Fruit fly (Drosophila melanogaster) whole organism, adult: ENCODE results near the gene CG9132.
A peak's percentile ranks its signal among the peaks of the same experiment; 100 is the strongest.

Experiments
- CG11617 ChIP-seq: fragments of 200-800 bp; sonication (Bioruptor generic); optimal IDR thresholded peaks from 2 replicates; lab custom pipeline; 2017; ENCODE audit warnings: mild to moderate bottlenecking, missing biosample characterization, missing genetic modification reagents, missing genetic modification characterization
- CG12768 ChIP-seq: fragments of 200-800 bp; sonication (Bioruptor generic); optimal IDR thresholded peaks from 2 replicates; lab custom pipeline; 2017; ENCODE audit warnings: missing biosample characterization, missing genetic modification characterization, mild to moderate bottlenecking, moderate library complexity, missing genetic modification reagents
- CG14711 ChIP-seq: fragments of 200-800 bp; sonication (Bioruptor generic); optimal IDR thresholded peaks from 2 replicates; lab custom pipeline; 2018; ENCODE audit warnings: missing biosample characterization, mild to moderate bottlenecking, missing genetic modification characterization, moderate library complexity
- CG1620 ChIP-seq: fragments of 200-800 bp; sonication (Bioruptor generic); optimal IDR thresholded peaks from 2 replicates; lab custom pipeline; 2016; ENCODE audit warnings: missing biosample characterization, missing genetic modification characterization
- CG5204 ChIP-seq: fragments of 200-800 bp; sonication (Bioruptor generic); optimal IDR thresholded peaks from 2 replicates; lab custom pipeline; 2016; ENCODE audit warnings: missing biosample characterization, missing genetic modification characterization
- CG7045 ChIP-seq: fragments of 200-800 bp; sonication (Bioruptor generic); optimal IDR thresholded peaks from 2 replicates; lab custom pipeline; 2017; ENCODE audit warnings: missing biosample characterization, mild to moderate bottlenecking, missing genetic modification characterization
- CG7101 ChIP-seq: fragments of 200-800 bp; sonication (Bioruptor generic); optimal IDR thresholded peaks from 2 replicates; lab custom pipeline; 2018; ENCODE audit warnings: missing biosample characterization, mild to moderate bottlenecking, missing genetic modification characterization, moderate library complexity
- Clk ChIP-seq: fragments of 200-800 bp; sonication (Bioruptor generic); optimal IDR thresholded peaks from 2 replicates; lab custom pipeline; 2017; ENCODE audit warnings: missing biosample characterization, missing genetic modification characterization
- Crg-1 ChIP-seq: fragments of 200-800 bp; sonication (Bioruptor generic); optimal IDR thresholded peaks from 2 replicates; lab custom pipeline; 2016; ENCODE audit warnings: missing biosample characterization, missing genetic modification characterization
- Hr96 ChIP-seq: fragments of 200-800 bp; sonication (Bioruptor generic); optimal IDR thresholded peaks from 2 replicates; lab custom pipeline; 2016; ENCODE audit warnings: missing biosample characterization, missing genetic modification characterization
- Mnt ChIP-seq: fragments of 200-800 bp; sonication (Bioruptor generic); optimal IDR thresholded peaks from 2 replicates; lab custom pipeline; 2016; ENCODE audit warnings: missing biosample characterization, mild to moderate bottlenecking, missing genetic modification characterization
- bab1 ChIP-seq: fragments of 200-800 bp; sonication (Bioruptor generic); optimal IDR thresholded peaks from 3 replicates; lab custom pipeline; 2019; ENCODE audit warnings: missing biosample characterization, mild to moderate bottlenecking, missing genetic modification characterization, moderate library complexity
- cic ChIP-seq: fragments of 200-800 bp; sonication (Bioruptor generic); optimal IDR thresholded peaks from 2 replicates; lab custom pipeline; 2017; ENCODE audit warnings: missing biosample characterization, mild to moderate bottlenecking, missing genetic modification characterization, moderate library complexity
- cnc ChIP-seq, 2 experiments: fragments of >200 bp; optimal IDR thresholded peaks; 2 replicates each; lab custom pipeline; 2017
- kay ChIP-seq: fragments of 200-800 bp; sonication (Bioruptor generic); peaks from one replicate; lab custom pipeline; 2016; ENCODE audit warnings: missing biosample characterization, missing genetic modification characterization, borderline replicate concordance
- ovo ChIP-seq: fragments of 200-800 bp; sonication (Bioruptor generic); optimal IDR thresholded peaks from 2 replicates; lab custom pipeline; 2016; ENCODE audit warnings: missing biosample characterization, missing genetic modification characterization
- pad ChIP-seq: fragments of 200-800 bp; sonication (Bioruptor generic); optimal IDR thresholded peaks from 3 replicates; lab custom pipeline; 2017; ENCODE audit warnings: missing biosample characterization, missing genetic modification characterization, mild to moderate bottlenecking, moderate library complexity, missing genetic modification reagents
- tj ChIP-seq: fragments of 200-800 bp; sonication (Bioruptor generic); optimal IDR thresholded peaks from 3 replicates; lab custom pipeline; 2017; ENCODE audit warnings: missing biosample characterization, mild to moderate bottlenecking, missing genetic modification characterization, moderate library complexity
- toe ChIP-seq: fragments of 200-800 bp; sonication (Bioruptor generic); optimal IDR thresholded peaks from 2 replicates; lab custom pipeline; 2016; ENCODE audit warnings: missing biosample characterization, missing genetic modification characterization

Gene CG9132

DNA sequence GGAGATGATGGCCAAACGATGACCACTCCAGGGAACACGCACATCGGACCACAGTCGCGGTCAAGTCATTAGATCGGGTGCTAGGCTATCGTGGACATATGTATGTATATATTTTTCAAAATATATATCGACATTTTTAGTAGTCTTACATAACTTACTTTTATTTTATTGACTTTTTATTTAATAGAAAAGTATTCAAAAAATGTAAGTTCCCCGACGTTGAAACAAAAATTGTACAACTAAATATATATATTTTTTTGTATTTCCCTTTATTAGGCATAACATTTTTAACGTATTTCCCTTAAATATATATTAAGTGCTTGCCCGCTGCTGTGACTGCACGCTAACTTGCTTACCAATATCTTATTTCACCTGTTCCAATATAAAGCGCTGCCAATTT lies 14.7 kb upstream of the CG9132 start:
- no peak for TF ChIP-seq ovo (GFP tag; lab: Kevin White, UChicago)
- no peak for TF ChIP-seq kay (GFP tag; lab: Kevin White, UChicago)
- no peak for TF ChIP-seq CG1620
- TF ChIP-seq Hr96 (GFP tag; lab: Kevin White, UChicago): no peak
- TF ChIP-seq CG7045 (GFP tag; lab: Kevin White, UChicago): no peak
- TF ChIP-seq cic (GFP tag; lab: Kevin White, UChicago): no peak
- TF ChIP-seq Clk (GFP tag; lab: Kevin White, UChicago): no peak
- no peak for TF ChIP-seq CG5204 (GFP tag; lab: Kevin White, UChicago)
- no peak for TF ChIP-seq Mnt (GFP tag; lab: Kevin White, UChicago)
- no peak for TF ChIP-seq Crg-1 (GFP tag; lab: Kevin White, UChicago)
- no peak for TF ChIP-seq CG12768 (GFP tag; lab: Kevin White, UChicago)

DNA sequence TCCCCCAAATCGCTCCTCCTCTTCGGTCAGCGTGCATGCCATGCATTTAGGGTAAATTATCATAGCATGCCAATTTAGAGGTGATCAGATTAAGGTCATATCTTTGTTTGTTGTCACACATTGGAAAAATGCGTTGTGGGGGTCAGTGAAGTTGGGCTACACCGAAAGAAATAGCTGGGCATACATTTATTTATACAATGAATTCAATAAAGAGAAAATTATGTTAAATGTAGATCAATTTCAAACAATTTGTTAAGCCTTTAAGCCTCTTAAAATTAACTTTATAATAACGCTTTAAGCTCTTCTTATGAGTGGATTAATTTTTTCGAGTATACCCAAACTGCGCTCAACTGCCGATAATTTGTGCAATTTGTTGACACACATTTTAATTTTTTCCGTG lies 13.8 kb upstream of the CG9132 start:
- TF ChIP-seq bab1 (GFP tag; lab: Kevin White, UChicago) (peak; percentile 27), CG7045 (GFP tag; lab: Kevin White, UChicago) (no peak)

DNA sequence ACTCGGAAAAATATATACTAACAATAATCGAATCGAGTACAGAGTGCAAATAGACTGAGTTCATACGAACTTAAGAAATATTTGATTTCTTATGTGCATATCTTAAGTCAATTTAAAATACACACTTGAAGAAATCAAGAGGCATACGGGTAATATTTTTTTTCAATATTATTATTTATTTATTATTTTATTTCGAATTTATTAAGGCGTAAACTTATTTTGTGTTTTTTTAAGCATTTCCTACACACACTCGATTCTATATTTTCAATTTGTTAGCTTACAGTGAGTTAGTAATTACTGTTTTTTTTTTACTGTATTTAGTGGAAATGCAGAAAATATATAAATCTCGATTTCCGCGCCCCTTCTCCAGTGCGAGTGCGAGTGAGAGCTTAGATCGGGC lies 12.7 kb upstream of the CG9132 start:
- TF ChIP-seq toe (GFP tag; lab: Kevin White, UChicago) (no peak), bab1 (GFP tag; lab: Kevin White, UChicago) (peak; percentile 5)

DNA sequence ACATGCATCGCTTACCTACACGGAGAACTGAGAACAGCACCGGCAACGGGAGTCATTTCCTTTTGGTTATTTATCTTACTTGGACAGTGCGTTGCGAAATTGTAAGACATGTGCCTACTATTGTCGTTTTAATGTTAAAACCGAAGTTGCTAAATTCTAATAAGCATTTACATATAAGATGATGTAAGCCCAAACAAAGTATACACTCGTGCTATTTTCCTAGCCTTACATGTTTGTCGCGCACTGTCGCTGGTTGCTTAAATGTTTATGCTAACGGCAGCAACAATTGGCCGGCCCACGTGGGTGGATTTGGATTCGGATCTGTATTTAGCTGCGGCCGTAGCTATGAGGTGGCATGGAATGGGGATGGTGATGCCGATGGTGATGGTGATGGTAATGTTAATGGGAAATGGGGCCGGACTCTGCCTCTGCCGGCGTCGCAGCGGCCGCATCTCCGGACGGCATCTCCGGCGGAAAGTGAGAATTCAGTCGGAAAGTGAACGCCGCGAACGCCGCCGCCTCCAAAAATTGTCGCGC lies 10.8 kb upstream of the CG9132 start, which contains the start of gene CG4829:
CG4829 (plus strand) TSS at position 487 of the 537 bp plus-strand sequence.
- TF ChIP-seq cic (GFP tag; lab: Kevin White, UChicago): no peak
- peak; percentile 14 for TF ChIP-seq CG7101 (tag; lab: Kevin White, UChicago)
- TF ChIP-seq Hr96 (GFP tag; lab: Kevin White, UChicago): no peak
- no peak for TF ChIP-seq CG7045 (GFP tag; lab: Kevin White, UChicago)
- TF ChIP-seq kay (GFP tag; lab: Kevin White, UChicago): no peak
- no peak for TF ChIP-seq tj (GFP tag; lab: Kevin White, UChicago)

DNA sequence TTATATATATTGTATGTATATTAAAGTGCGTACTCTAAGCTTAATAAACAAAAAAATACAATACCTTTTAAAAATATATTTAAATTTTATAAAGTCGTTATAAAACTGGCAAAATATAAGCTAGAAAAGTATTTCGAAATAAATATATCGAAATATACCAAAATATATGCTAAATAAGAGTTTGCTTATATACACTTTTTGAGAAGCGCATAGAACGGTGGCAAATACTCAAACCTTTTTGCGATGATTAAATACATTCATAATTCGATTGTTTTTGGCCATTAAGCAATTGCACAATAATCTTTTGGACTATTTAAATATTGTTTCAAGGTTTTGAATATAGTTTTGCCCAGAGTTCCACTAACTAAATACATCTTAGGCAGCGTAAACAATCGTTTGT lies 8.6 kb upstream of the CG9132 start:
- TF ChIP-seq CG7045 (GFP tag; lab: Kevin White, UChicago) (no peak), kay (GFP tag; lab: Kevin White, UChicago) (no peak), Mnt (GFP tag; lab: Kevin White, UChicago) (no peak), Clk (GFP tag; lab: Kevin White, UChicago) (no peak)

DNA sequence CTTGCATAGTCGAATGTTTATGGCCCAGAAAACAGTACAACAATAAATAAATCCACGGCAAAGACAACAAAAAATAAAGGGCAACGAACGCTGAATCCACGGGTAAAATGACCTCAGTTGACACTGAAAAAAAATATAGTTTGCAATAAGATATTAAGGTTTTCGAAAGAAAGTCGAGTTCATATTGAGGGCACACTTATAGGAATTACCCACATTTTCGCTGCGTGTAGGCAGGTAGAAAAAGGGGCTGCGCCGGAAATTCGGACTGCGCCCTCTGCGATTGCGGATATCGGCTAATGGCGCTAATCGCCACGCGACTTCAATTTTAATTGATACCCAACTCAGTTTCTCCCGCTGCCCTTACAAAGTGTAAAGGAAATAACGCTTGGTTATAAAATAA lies 8.1 kb upstream of the CG9132 start:
- TF ChIP-seq CG11617 (GFP tag; lab: Kevin White, UChicago) (no peak), kay (GFP tag; lab: Kevin White, UChicago) (no peak), CG14711 (tag; lab: Kevin White, UChicago) (no peak), cnc (optimal IDR thresholded peaks at IDR 0.05; lab: Kevin White, UChicago) (no peak), Clk (GFP tag; lab: Kevin White, UChicago) (no peak), CG7045 (GFP tag; lab: Kevin White, UChicago) (no peak), bab1 (GFP tag; lab: Kevin White, UChicago) (no peak), pad (GFP tag; lab: Kevin White, UChicago) (no peak), Crg-1 (GFP tag; lab: Kevin White, UChicago) (no peak), CG7101 (tag; lab: Kevin White, UChicago) (no peak), Mnt (GFP tag; lab: Kevin White, UChicago) (no peak), CG1620 (no peak), CG12768 (GFP tag; lab: Kevin White, UChicago) (no peak), Hr96 (GFP tag; lab: Kevin White, UChicago) (no peak), CG5204 (GFP tag; lab: Kevin White, UChicago) (no peak), cic (GFP tag; lab: Kevin White, UChicago) (no peak), ovo (GFP tag; lab: Kevin White, UChicago) (no peak), tj (GFP tag; lab: Kevin White, UChicago) (no peak), toe (GFP tag; lab: Kevin White, UChicago) (no peak)

DNA sequence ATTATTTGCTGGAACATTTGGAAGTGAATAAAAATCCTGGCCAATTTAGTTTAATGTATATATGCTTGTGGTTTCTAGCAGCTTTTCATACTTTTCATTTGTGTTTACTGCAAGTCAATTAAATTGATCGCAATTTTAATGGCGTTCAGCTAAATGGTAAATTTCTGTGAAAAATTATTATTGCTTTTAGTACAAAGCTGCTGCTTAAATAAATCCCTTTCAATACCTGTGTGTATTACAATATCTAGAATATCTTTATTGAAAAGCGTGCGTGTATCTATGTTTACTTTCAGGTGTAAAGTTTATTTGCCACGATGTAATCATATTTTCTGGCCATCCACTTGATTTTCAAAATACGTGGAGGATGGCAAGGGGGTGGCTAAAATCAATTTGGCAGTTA lies 5.3 kb upstream of the CG9132 start, which contains the start of gene ppk28:
ppk28 (plus strand) TSS at position 301 of the 400 bp plus-strand sequence.
- TF ChIP-seq Hr96 (GFP tag; lab: Kevin White, UChicago): no peak
- no peak for TF ChIP-seq CG1620
- no peak for TF ChIP-seq Clk (GFP tag; lab: Kevin White, UChicago)
- no peak for TF ChIP-seq Mnt (GFP tag; lab: Kevin White, UChicago)
- TF ChIP-seq ovo (GFP tag; lab: Kevin White, UChicago): no peak
- TF ChIP-seq cic (GFP tag; lab: Kevin White, UChicago): no peak
- no peak for TF ChIP-seq cnc (optimal IDR thresholded peaks at IDR 0.05; lab: Kevin White, UChicago)
- TF ChIP-seq CG7101 (tag; lab: Kevin White, UChicago): no peak
- no peak for TF ChIP-seq CG14711 (tag; lab: Kevin White, UChicago)
- no peak for TF ChIP-seq bab1 (GFP tag; lab: Kevin White, UChicago)
- no peak for TF ChIP-seq CG5204 (GFP tag; lab: Kevin White, UChicago)
- TF ChIP-seq kay (GFP tag; lab: Kevin White, UChicago): no peak
- no peak for TF ChIP-seq CG7045 (GFP tag; lab: Kevin White, UChicago)
